Worm (Caenorhabditis elegans): Measurements from ENCODE around the gene arv-1.

The arv-1 gene

DNA sequence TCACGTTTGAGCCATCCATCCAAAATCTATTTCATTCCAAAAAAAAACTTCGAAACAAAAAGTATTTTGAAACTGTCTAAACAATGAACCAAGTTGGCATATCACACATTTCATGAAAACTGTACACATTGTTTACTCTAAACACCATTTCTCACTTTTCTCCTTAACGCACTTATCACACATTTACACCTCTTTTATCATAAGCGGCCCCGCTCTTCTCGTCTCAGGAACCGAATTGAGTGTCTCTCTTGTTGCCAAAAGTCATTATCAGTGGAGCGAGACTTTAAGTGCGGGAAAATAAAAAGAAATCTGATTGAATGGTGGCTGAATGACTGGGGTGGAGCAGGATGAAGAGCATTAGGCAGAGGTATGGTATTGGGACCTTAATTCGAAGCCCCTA, 31.3 kb upstream of the arv-1 start:
- TF ChIP-seq flt-1 (GFP tag; IDR thresholded peaks at IDR 0.05) (no peak), B0310.2 (tag; optimal IDR thresholded peaks at IDR 0.05) (no peak), F13C5.2 (tag; optimal IDR thresholded peaks at IDR 0.05) (no peak), tbx-11 (GFP tag; IDR thresholded peaks at IDR 0.05) (no peak)

DNA sequence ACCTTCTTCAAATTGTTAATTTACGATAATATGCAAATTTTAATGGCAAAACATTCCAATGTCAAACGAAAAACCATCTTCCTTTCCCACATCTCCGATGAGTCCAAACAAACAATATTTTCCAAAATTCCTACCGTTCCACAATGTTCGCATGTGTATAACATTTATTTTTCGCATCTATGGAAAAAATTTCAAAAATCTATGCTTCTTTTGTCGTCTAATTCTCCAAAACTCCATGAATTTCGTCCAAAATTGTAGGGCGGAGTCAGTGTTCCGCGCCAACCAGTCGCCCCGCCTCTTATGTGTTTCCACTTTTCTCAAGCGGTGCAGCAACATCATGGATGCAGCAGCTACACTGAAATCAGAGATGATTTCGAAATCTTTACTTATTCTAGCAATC, 30.3 kb upstream of the arv-1 start, which contains the start of gene T01E8.8:
T01E8.8 (plus strand) TSS at position 301 of the 400 bp plus-strand sequence.
- no peak for TF ChIP-seq hmg-4 (GFP tag; optimal IDR thresholded peaks at IDR 0.05)
- no peak for TF ChIP-seq aly-1 (tag; optimal IDR thresholded peaks at IDR 0.05)
- no peak for TF ChIP-seq hmbx-1 (tag; optimal IDR thresholded peaks at IDR 0.05)
- no peak for TF ChIP-seq pes-1 (GFP tag; IDR thresholded peaks at IDR 0.05)
- TF ChIP-seq flt-1 (GFP tag; IDR thresholded peaks at IDR 0.05), result no peak
- TF ChIP-seq B0310.2 (tag; optimal IDR thresholded peaks at IDR 0.05), result no peak
- no peak for TF ChIP-seq ama-1 (optimal IDR thresholded peaks at IDR 0.05)
- TF ChIP-seq tra-4 (tag; optimal IDR thresholded peaks at IDR 0.05), result no peak
- no peak for TF ChIP-seq F13C5.2 (tag; optimal IDR thresholded peaks at IDR 0.05)
- TF ChIP-seq ceh-13 (GFP tag; optimal IDR thresholded peaks at IDR 0.05), result no peak

ce11 chrII:10227030-10227429, 26.4 kb upstream of the arv-1 start, which contains the start of gene srh-135:
Gene srh-135, minus strand, starts transcription at chrII:10227130.
- TF ChIP-seq flt-1 (GFP tag; IDR thresholded peaks at IDR 0.05), result no peak
- no peak for TF ChIP-seq hmbx-1 (tag; optimal IDR thresholded peaks at IDR 0.05)
- TF ChIP-seq scrt-1 (GFP tag; IDR thresholded peaks at IDR 0.05), result no peak
- no peak for TF ChIP-seq F13C5.2 (tag; optimal IDR thresholded peaks at IDR 0.05)
- TF ChIP-seq hnd-1 (tag; optimal IDR thresholded peaks at IDR 0.05), result no peak
- no peak for TF ChIP-seq ceh-36 (tag; optimal IDR thresholded peaks at IDR 0.05)
- no peak for TF ChIP-seq B0310.2 (tag; optimal IDR thresholded peaks at IDR 0.05)
- no peak for TF ChIP-seq tra-4 (tag; optimal IDR thresholded peaks at IDR 0.05)
- TF ChIP-seq tbx-11 (GFP tag; IDR thresholded peaks at IDR 0.05), result no peak
- TF ChIP-seq aly-1 (tag; optimal IDR thresholded peaks at IDR 0.05), result no peak

DNA sequence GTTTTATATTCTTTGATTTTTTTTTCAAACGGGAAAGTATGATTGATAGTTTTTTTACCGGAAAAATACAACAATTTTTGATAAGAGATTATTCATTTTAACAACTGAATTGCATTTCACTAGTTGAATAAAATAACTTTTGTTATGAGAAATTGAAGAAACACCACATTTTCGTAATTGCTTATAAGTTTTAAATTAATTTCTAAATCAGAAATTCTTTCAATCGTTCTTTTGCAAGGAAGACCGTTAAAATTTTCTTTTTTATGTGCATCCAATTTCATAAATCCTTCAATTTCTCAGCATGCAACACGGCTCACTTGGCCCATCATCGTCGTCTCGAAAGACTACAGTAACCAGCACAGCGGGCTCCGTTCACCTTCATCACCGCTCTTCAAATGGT, 22.0 kb upstream of the arv-1 start, which contains the start of gene plc-3:
plc-3 (plus strand) TSS at position 301 of the 400 bp plus-strand sequence.
- TF ChIP-seq hmbx-1 (tag; optimal IDR thresholded peaks at IDR 0.05) (no peak), flt-1 (GFP tag; IDR thresholded peaks at IDR 0.05) (no peak), B0310.2 (tag; optimal IDR thresholded peaks at IDR 0.05) (no peak), hnd-1 (tag; optimal IDR thresholded peaks at IDR 0.05) (no peak), scrt-1 (GFP tag; IDR thresholded peaks at IDR 0.05) (no peak), hmg-4 (GFP tag; optimal IDR thresholded peaks at IDR 0.05) (no peak), sea-1 (GFP tag; conservative IDR thresholded peaks at IDR 0.05) (no peak), ceh-13 (GFP tag; optimal IDR thresholded peaks at IDR 0.05) (no peak), tbx-37 (GFP tag; conservative IDR thresholded peaks at IDR 0.05) (no peak)

DNA sequence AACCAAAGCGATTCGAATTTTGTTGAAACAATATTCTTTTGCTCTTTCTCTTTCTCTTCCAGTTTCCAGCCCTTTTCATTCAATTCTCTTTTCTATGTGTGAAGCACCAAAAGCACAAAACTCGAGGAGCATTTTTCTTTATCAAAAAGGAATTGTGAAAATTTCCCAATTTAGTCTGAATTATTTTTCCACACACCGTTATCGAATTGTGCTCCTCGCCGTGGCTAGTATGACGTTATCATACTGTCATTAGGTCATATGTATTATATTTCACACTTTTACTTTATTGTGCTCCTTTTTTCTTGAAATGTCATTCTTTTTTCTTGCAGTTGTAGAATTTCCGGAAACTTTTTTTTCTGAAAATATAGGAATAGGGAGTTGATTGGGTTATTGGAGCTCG, 21.0 kb upstream of the arv-1 start:
- TF ChIP-seq ceh-13 (GFP tag; optimal IDR thresholded peaks at IDR 0.05) (no peak), sea-1 (GFP tag; conservative IDR thresholded peaks at IDR 0.05) (no peak)

- TF ChIP-seq ets-7 (tag; optimal IDR thresholded peaks at IDR 0.05) (no peak), F13C5.2 (tag; optimal IDR thresholded peaks at IDR 0.05) (no peak), hnd-1 (tag; optimal IDR thresholded peaks at IDR 0.05) (no peak), tbx-11 (GFP tag; IDR thresholded peaks at IDR 0.05) (no peak), sea-1 (GFP tag; conservative IDR thresholded peaks at IDR 0.05) (no peak), hmg-4 (GFP tag; optimal IDR thresholded peaks at IDR 0.05) (no peak), hmbx-1 (tag; optimal IDR thresholded peaks at IDR 0.05) (no peak), ceh-13 (GFP tag; optimal IDR thresholded peaks at IDR 0.05) (no peak), flt-1 (GFP tag; IDR thresholded peaks at IDR 0.05) (no peak), B0310.2 (tag; optimal IDR thresholded peaks at IDR 0.05) (no peak), ama-1 (optimal IDR thresholded peaks at IDR 0.05) (no peak), ceh-36 (tag; optimal IDR thresholded peaks at IDR 0.05) (no peak), aly-1 (tag; optimal IDR thresholded peaks at IDR 0.05) (no peak)
Observed at ce11 chrII:10220631-10221030, 20.0 kb upstream of the arv-1 start.

ce11 chrII:10218171-10218570, 17.5 kb upstream of the arv-1 start, which contains the start of gene ref-1:
Gene ref-1, plus strand, starts transcription at chrII:10218471.
- TF ChIP-seq hmg-4 (GFP tag; optimal IDR thresholded peaks at IDR 0.05) (no peak), F13C5.2 (tag; optimal IDR thresholded peaks at IDR 0.05) (no peak), tbx-11 (GFP tag; IDR thresholded peaks at IDR 0.05) (no peak), hmbx-1 (tag; optimal IDR thresholded peaks at IDR 0.05) (no peak), flt-1 (GFP tag; IDR thresholded peaks at IDR 0.05) (no peak), sea-1 (GFP tag; conservative IDR thresholded peaks at IDR 0.05) (no peak), ceh-36 (tag; optimal IDR thresholded peaks at IDR 0.05) (no peak), scrt-1 (GFP tag; IDR thresholded peaks at IDR 0.05) (no peak), ama-1 (optimal IDR thresholded peaks at IDR 0.05) (no peak), tra-4 (tag; optimal IDR thresholded peaks at IDR 0.05) (no peak), ceh-13 (GFP tag; optimal IDR thresholded peaks at IDR 0.05) (no peak)

- TF ChIP-seq ceh-36 (tag; optimal IDR thresholded peaks at IDR 0.05) (no peak), hmg-4 (GFP tag; optimal IDR thresholded peaks at IDR 0.05) (no peak), pes-1 (GFP tag; IDR thresholded peaks at IDR 0.05) (no peak), flt-1 (GFP tag; IDR thresholded peaks at IDR 0.05) (no peak), scrt-1 (GFP tag; IDR thresholded peaks at IDR 0.05) (no peak), ets-7 (tag; optimal IDR thresholded peaks at IDR 0.05) (no peak), ceh-13 (GFP tag; optimal IDR thresholded peaks at IDR 0.05) (no peak), sea-1 (GFP tag; conservative IDR thresholded peaks at IDR 0.05) (no peak), B0310.2 (tag; optimal IDR thresholded peaks at IDR 0.05) (no peak)
Observed at ce11 chrII:10206425-10206824, 5.8 kb upstream of the arv-1 start, which contains the start of gene T01E8.1. Gene T01E8.1, plus strand, starts transcription at chrII:10206725.
